Fruit fly (Drosophila melanogaster): ENCODE results near the gene Ziz.

Ziz gene

DNA sequence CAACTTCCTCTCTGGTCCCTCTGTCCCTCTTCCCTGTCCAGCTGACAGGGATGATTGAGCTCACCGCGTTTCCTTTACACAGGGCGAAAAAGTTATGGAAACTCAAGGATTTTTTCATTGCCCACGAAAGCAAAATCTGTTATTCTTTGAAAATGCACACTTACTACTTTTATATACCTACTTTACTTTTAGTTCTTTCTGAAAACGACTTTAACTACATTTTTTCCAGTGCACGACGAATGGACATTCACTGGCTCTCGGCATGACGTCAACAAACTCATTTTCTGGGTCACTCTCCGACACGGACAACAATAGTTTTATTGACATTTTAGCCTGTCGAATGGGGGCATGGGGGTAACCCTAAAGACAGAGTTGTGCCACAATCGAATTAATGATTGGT lies 16.8 kb upstream of the Ziz start (continued):
- TF ChIP-seq lz (GFP tag; optimal IDR thresholded peaks at IDR 0.05) (peak; percentile 62), Blimp-1 (GFP tag; optimal IDR thresholded peaks at IDR 0.05) (peak; percentile 26), Smox (GFP tag; optimal IDR thresholded peaks at IDR 0.05) (peak; percentile 46), fd59A (GFP tag; optimal IDR thresholded peaks at IDR 0.05) (peak; percentile 20), vri (GFP tag; optimal IDR thresholded peaks at IDR 0.05) (peak; percentile 44), CG7368 (GFP tag; optimal IDR thresholded peaks at IDR 0.05) (peak; percentile 75), CG6163 (GFP tag; IDR thresholded peaks at IDR 0.05) (peak; percentile 81), achi (GFP tag; optimal IDR thresholded peaks at IDR 0.05) (peak; percentile 69), Sox15 (GFP tag; optimal IDR thresholded peaks at IDR 0.05) (peak; percentile 57), esn (GFP tag; optimal IDR thresholded peaks at IDR 0.05) (peak; percentile 75), ss (GFP tag; optimal IDR thresholded peaks at IDR 0.05) (peak in 1 of 2 experiments; percentile 30), Hr39 (GFP tag; optimal IDR thresholded peaks at IDR 0.05) (peak; percentile 70), svp (GFP tag) (peak; percentile 72), Eip78C (GFP tag) (peak; percentile 90)

DNA sequence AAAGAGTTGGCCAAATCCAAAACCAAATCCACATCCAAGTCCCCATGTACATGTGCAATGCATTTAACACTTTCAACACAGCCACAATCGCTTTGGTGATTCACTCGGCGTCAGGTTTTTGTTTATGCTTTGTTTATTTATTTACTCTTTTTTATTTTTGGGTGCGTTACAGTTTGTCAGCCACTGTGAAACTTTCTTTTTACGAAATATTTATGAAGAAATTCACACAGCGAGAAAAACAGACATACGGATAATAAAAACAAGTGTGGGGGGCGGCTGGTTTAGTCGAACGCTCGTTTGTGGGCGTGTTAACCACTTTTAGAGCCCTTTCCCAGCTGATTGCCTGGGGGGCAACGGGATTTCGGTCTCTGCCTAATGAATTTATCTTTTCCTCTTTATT lies 12.8 kb upstream of the Ziz start:
- peak; percentile 29 for TF ChIP-seq fkh (GFP tag; optimal IDR thresholded peaks at IDR 0.05)
- 0 out of 3 replicates have a peak, but pooled peaks have one; percentile 19 for TF ChIP-seq CG6163 (GFP tag; IDR thresholded peaks at IDR 0.05)
- TF ChIP-seq CG15336 (GFP tag; IDR thresholded peaks at IDR 0.05): 0 out of 2 replicates have a peak, but pooled peaks have one; percentile 10
- TF ChIP-seq Hr38 (GFP tag; optimal IDR thresholded peaks at IDR 0.05): no peak

DNA sequence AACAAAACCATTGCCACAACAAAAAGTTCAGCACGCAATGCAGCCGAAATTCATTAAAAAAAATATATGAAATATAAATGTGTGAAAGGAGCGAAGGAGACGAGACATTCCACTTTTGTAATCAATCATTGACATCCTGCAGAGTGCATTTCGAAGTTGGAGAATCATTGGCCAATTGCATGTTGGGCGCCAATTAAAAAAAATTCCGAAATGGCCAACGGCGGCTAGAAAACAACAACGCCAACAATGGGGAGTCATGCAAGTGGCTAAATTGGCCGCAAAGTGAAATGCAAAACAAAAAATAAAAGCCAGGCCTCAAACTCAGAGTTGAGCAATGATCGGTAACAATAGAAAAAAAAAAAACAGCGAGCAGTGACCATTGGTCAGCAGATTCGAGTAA lies 12.4 kb upstream of the Ziz start:
- TF ChIP-seq ss (GFP tag; optimal IDR thresholded peaks at IDR 0.05) (peak in 1 of 2 experiments; percentile 72), CG3032 (tag; optimal IDR thresholded peaks at IDR 0.05) (no peak), cyc (GFP tag; optimal IDR thresholded peaks at IDR 0.05) (no peak), CG8319 (GFP tag; optimal IDR thresholded peaks at IDR 0.05) (no peak), Ets21C (GFP tag; optimal IDR thresholded peaks at IDR 0.05) (no peak), CG6276 (GFP tag; optimal IDR thresholded peaks at IDR 0.05) (no peak), Eip78C (GFP tag) (peak; percentile 23)

dm6 chr2L:7507447-7507846 lies 11.3 kb upstream of the Ziz start:
- TF ChIP-seq CG3032 (tag; optimal IDR thresholded peaks at IDR 0.05): no peak
- peak; percentile 37 for TF ChIP-seq net (GFP tag; optimal IDR thresholded peaks at IDR 0.05)

DNA sequence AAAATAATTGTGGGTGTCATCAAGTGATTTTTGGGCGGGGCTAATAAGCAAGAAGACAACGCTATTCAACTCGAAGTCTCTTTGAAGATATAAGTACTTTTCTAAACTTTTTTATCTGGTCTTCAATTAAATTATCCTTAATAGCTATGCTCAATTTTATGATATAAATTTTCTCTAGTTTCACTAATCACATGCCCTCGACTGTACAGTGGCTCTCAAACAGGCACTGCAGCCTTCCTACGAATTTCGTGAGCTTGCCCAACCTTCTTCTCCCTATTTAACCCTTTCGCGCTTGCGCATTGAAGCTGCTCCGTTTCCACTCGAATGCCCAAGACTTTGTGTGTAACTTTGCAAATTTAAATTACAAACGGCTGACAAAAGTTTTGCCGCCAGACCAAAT lies 9.9 kb upstream of the Ziz start:
- TF ChIP-seq esn (GFP tag; optimal IDR thresholded peaks at IDR 0.05) (no peak), Smox (GFP tag; optimal IDR thresholded peaks at IDR 0.05) (no peak), CG10669 (GFP tag; optimal IDR thresholded peaks at IDR 0.05) (peak; percentile 13), spab (GFP tag; optimal IDR thresholded peaks at IDR 0.05) (peak; percentile 25), salr (GFP tag; optimal IDR thresholded peaks at IDR 0.05) (no peak), CG11762 (GFP tag; optimal IDR thresholded peaks at IDR 0.05; ENCODE audit: insufficient read depth) (no peak), topi (GFP tag; optimal IDR thresholded peaks at IDR 0.05) (no peak), OdsH (GFP tag; optimal IDR thresholded peaks at IDR 0.05) (no peak), Hr39 (GFP tag; optimal IDR thresholded peaks at IDR 0.05) (no peak), fkh (GFP tag; optimal IDR thresholded peaks at IDR 0.05) (no peak), Sox102F (GFP tag; optimal IDR thresholded peaks at IDR 0.05) (no peak), CG3919 (GFP tag; optimal IDR thresholded peaks at IDR 0.05) (no peak), cyc (GFP tag; optimal IDR thresholded peaks at IDR 0.05) (no peak), Sox15 (GFP tag; optimal IDR thresholded peaks at IDR 0.05) (no peak), CG3032 (tag; optimal IDR thresholded peaks at IDR 0.05) (peak; percentile 7), acj6 (GFP tag; optimal IDR thresholded peaks at IDR 0.05) (no peak), CG34406 (GFP tag; optimal IDR thresholded peaks at IDR 0.05) (no peak), CG4318 (GFP tag; optimal IDR thresholded peaks at IDR 0.05) (no peak), ss (GFP tag; optimal IDR thresholded peaks at IDR 0.05) (no peak), CG32006 (GFP tag; optimal IDR thresholded peaks at IDR 0.05) (no peak), Lpt (GFP tag; optimal IDR thresholded peaks at IDR 0.05) (no peak), CG8119 (GFP tag; IDR thresholded peaks at IDR 0.05) (no peak), CG6808 (GFP tag; optimal IDR thresholded peaks at IDR 0.05) (peak; percentile 15), Eip75B (GFP tag; optimal IDR thresholded peaks at IDR 0.05) (no peak), CG7368 (GFP tag; optimal IDR thresholded peaks at IDR 0.05) (no peak), lz (GFP tag; optimal IDR thresholded peaks at IDR 0.05) (no peak), CG31627 (GFP tag; optimal IDR thresholded peaks at IDR 0.05) (no peak), CG6163 (GFP tag; IDR thresholded peaks at IDR 0.05) (no peak), Ets96B (tag; optimal IDR thresholded peaks at IDR 0.05) (no peak), Hr38 (GFP tag; optimal IDR thresholded peaks at IDR 0.05) (no peak), fd85E (GFP tag; optimal IDR thresholded peaks at IDR 0.05) (no peak), CG15336 (GFP tag; IDR thresholded peaks at IDR 0.05) (0 out of 2 replicates have a peak, but pooled peaks have one; percentile 16), svp (GFP tag) (no peak), CG6276 (GFP tag; optimal IDR thresholded peaks at IDR 0.05) (no peak)
